Worm (Caenorhabditis elegans) whole organism, mixed stage, embryonic: ENCODE data around the gene Y82E9BR.20.

Source experiments
- M03D4.4 ChIP-seq: sonication (generic microtip); optimal IDR thresholded peaks from 2 replicates; lab custom pipeline; 2017; ENCODE audit warnings: mild to moderate bottlenecking, missing genetic modification characterization, missing compliant biosample characterization
- bed-3 ChIP-seq: fragments of 200-800 bp; sonication (Bioruptor generic); optimal IDR thresholded peaks from 3 replicates; lab custom pipeline; 2018; ENCODE audit warnings: mild to moderate bottlenecking, missing genetic modification characterization, moderate library complexity, missing compliant biosample characterization
- blmp-1 ChIP-seq: fragments of 150-350 bp; optimal IDR thresholded peaks from 2 replicates; lab custom pipeline; 2014; ENCODE audit warnings: missing biosample characterization, missing genetic modification characterization
- ceh-39 ChIP-seq: fragments of 150-350 bp; optimal IDR thresholded peaks from 2 replicates; lab custom pipeline; 2014; ENCODE audit warnings: missing biosample characterization, missing genetic modification characterization
- ceh-43 ChIP-seq: fragments of 200-800 bp; sonication (Bioruptor generic); optimal IDR thresholded peaks from 2 replicates; lab custom pipeline; 2018; ENCODE audit warnings: mild to moderate bottlenecking, missing genetic modification characterization, moderate library complexity, missing compliant biosample characterization
- ceh-83 ChIP-seq: fragments of 200-800 bp; sonication (Bioruptor generic); optimal IDR thresholded peaks from 2 replicates; lab custom pipeline; 2018; ENCODE audit warnings: mild to moderate bottlenecking, missing genetic modification characterization, missing compliant biosample characterization
- ces-1 ChIP-seq: fragments of 150-350 bp; optimal IDR thresholded peaks from 2 replicates; lab custom pipeline; 2014; ENCODE audit warnings: missing biosample characterization, missing genetic modification reagents, missing genetic modification characterization
- cnd-1 ChIP-seq: fragments of 200-800 bp; sonication (Bioruptor generic); optimal IDR thresholded peaks from 2 replicates; lab custom pipeline; 2018; ENCODE audit warnings: mild to moderate bottlenecking, missing genetic modification characterization, missing compliant biosample characterization
- drap-1 ChIP-seq: fragments of 200-800 bp; sonication (Bioruptor generic); optimal IDR thresholded peaks from 3 replicates; lab custom pipeline; 2018; ENCODE audit warnings: mild to moderate bottlenecking, missing genetic modification characterization, missing compliant biosample characterization
- elt-1 ChIP-seq: sonication (generic microtip); optimal IDR thresholded peaks from 2 replicates; lab custom pipeline; 2017; ENCODE audit warnings: missing genetic modification characterization, mild to moderate bottlenecking, missing compliant biosample characterization, antibody characterized with exemption, moderate library complexity, borderline replicate concordance; ENCODE audit not compliant: insufficient read depth
- flh-1 ChIP-seq: fragments of 200-800 bp; sonication (Bioruptor generic); optimal IDR thresholded peaks from 2 replicates; lab custom pipeline; 2018; ENCODE audit warnings: mild to moderate bottlenecking, missing genetic modification characterization, moderate library complexity, missing compliant biosample characterization
- ham-2 ChIP-seq: fragments of 200-800 bp; sonication (Bioruptor generic); optimal IDR thresholded peaks from 2 replicates; lab custom pipeline; 2018; ENCODE audit warnings: mild to moderate bottlenecking, missing genetic modification characterization, missing compliant biosample characterization
- hlh-1 ChIP-seq: fragments of 150-350 bp; optimal IDR thresholded peaks from 2 replicates; lab custom pipeline; 2014; ENCODE audit warnings: missing biosample characterization, missing genetic modification reagents, missing genetic modification characterization
- lin-13 ChIP-seq: fragments of 150-350 bp; optimal IDR thresholded peaks from 2 replicates; lab custom pipeline; 2014; ENCODE audit warnings: missing biosample characterization, missing genetic modification characterization
- lin-32 ChIP-seq: fragments of 200-800 bp; sonication (Bioruptor generic); optimal IDR thresholded peaks from 2 replicates; lab custom pipeline; 2018; ENCODE audit warnings: mild to moderate bottlenecking, missing genetic modification characterization, missing compliant biosample characterization
- lsy-2 ChIP-seq: fragments of 150-350 bp; optimal IDR thresholded peaks from 2 replicates; lab custom pipeline; 2014; ENCODE audit warnings: missing biosample characterization, missing genetic modification characterization
- mab-5 ChIP-seq: fragments of 150-350 bp; optimal IDR thresholded peaks from 2 replicates; lab custom pipeline; 2014; ENCODE audit warnings: missing biosample characterization, missing genetic modification characterization
- mep-1 ChIP-seq: fragments of 150-350 bp; optimal IDR thresholded peaks from 2 replicates; lab custom pipeline; 2017; ENCODE audit warnings: missing biosample characterization, missing genetic modification reagents, missing genetic modification characterization, inconsistent platforms
- mls-2 ChIP-seq: sonication (generic microtip); optimal IDR thresholded peaks from 2 replicates; lab custom pipeline; 2016; ENCODE audit warnings: mild to moderate bottlenecking, missing genetic modification characterization, moderate library complexity, missing compliant biosample characterization
- nhr-12 ChIP-seq: fragments of 150-350 bp; optimal IDR thresholded peaks from 2 replicates; lab custom pipeline; 2014; ENCODE audit warnings: missing biosample characterization, missing genetic modification characterization
- nhr-2 ChIP-seq: fragments of 150-350 bp; optimal IDR thresholded peaks from 2 replicates; lab custom pipeline; 2014; ENCODE audit warnings: missing biosample characterization, missing genetic modification characterization
- nhr-28 ChIP-seq: fragments of 150-350 bp; optimal IDR thresholded peaks from 2 replicates; lab custom pipeline; 2014; ENCODE audit warnings: missing biosample characterization, missing genetic modification characterization
- nhr-76 ChIP-seq: sonication (generic microtip); optimal IDR thresholded peaks from 2 replicates; lab custom pipeline; 2017; ENCODE audit warnings: missing biosample characterization, missing genetic modification characterization
- pha-4 ChIP-seq: fragments of 150-350 bp; optimal IDR thresholded peaks from 2 replicates; lab custom pipeline; 2018; ENCODE audit warnings: missing biosample characterization, missing genetic modification reagents, missing genetic modification characterization
- sem-2 ChIP-seq: fragments of 200-800 bp; sonication (Bioruptor generic); optimal IDR thresholded peaks from 2 replicates; lab custom pipeline; 2018; ENCODE audit warnings: mild to moderate bottlenecking, missing genetic modification characterization, missing compliant biosample characterization
- snpc-4 ChIP-seq: fragments of 150-350 bp; optimal IDR thresholded peaks from 2 replicates; lab custom pipeline; 2014; ENCODE audit warnings: missing biosample characterization, missing genetic modification characterization
- sptf-1 ChIP-seq: sonication (generic microtip); optimal IDR thresholded peaks from 2 replicates; lab custom pipeline; 2017; ENCODE audit warnings: mild to moderate bottlenecking, missing genetic modification characterization, moderate library complexity, missing compliant biosample characterization
- tbx-8 ChIP-seq: fragments of 200-800 bp; sonication (Bioruptor generic); optimal IDR thresholded peaks from 2 replicates; lab custom pipeline; 2018; ENCODE audit warnings: mild to moderate bottlenecking, missing genetic modification characterization, moderate library complexity, missing compliant biosample characterization
- unc-120 ChIP-seq: sonication (generic microtip); optimal IDR thresholded peaks from 2 replicates; lab custom pipeline; 2017; ENCODE audit warnings: missing genetic modification characterization, missing compliant biosample characterization; ENCODE audit not compliant: poor library complexity, severe bottlenecking
- unc-39 ChIP-seq: fragments of 150-350 bp; optimal IDR thresholded peaks from 2 replicates; lab custom pipeline; 2014; ENCODE audit warnings: missing biosample characterization, missing genetic modification characterization
- unc-62 ChIP-seq: fragments of 150-350 bp; optimal IDR thresholded peaks from 2 replicates; lab custom pipeline; 2014; ENCODE audit warnings: missing biosample characterization, missing genetic modification reagents, missing genetic modification characterization
- zip-8 ChIP-seq: fragments of 150-350 bp; optimal IDR thresholded peaks from 2 replicates; lab custom pipeline; 2014; ENCODE audit warnings: missing biosample characterization, missing genetic modification characterization
- ztf-11 ChIP-seq: fragments of 150-350 bp; optimal IDR thresholded peaks from 2 replicates; lab custom pipeline; 2014; ENCODE audit warnings: missing biosample characterization, missing genetic modification characterization

The Y82E9BR.20 gene

ce11 chrIII:1374355-1374807 lies at the start of gene Y82E9BR.20:
Gene Y82E9BR.20 (plus strand): TSS chrIII:1374405.
- TF ChIP-seq zip-8 (tag; lab: Kevin White, UChicago): no peak
- no peak for TF ChIP-seq ztf-11 (tag; lab: Kevin White, UChicago)
- TF ChIP-seq nhr-28 (tag; lab: Kevin White, UChicago): no peak
- TF ChIP-seq unc-120 (tag; lab: Kevin White, UChicago): no peak
- no peak for TF ChIP-seq flh-1
- no peak for TF ChIP-seq sem-2 (GFP tag; lab: Kevin White, UChicago)
- TF ChIP-seq snpc-4 (tag; lab: Kevin White, UChicago): no peak
- TF ChIP-seq ham-2 (GFP tag; lab: Kevin White, UChicago): no peak
- no peak for TF ChIP-seq ces-1
- TF ChIP-seq pha-4 (tag; lab: Kevin White, UChicago): no peak
- no peak for TF ChIP-seq elt-1 (tag; lab: Kevin White, UChicago)
- no peak for TF ChIP-seq mep-1 (tag; lab: Kevin White, UChicago)
- TF ChIP-seq mab-5: no peak
- no peak for TF ChIP-seq nhr-12 (tag; lab: Kevin White, UChicago)
- no peak for TF ChIP-seq lin-32 (GFP tag; lab: Kevin White, UChicago)
- no peak for TF ChIP-seq drap-1
- no peak for TF ChIP-seq nhr-2 (tag; lab: Kevin White, UChicago)
- TF ChIP-seq unc-39 (tag; lab: Kevin White, UChicago): no peak
- no peak for TF ChIP-seq unc-62 (GFP tag; lab: Kevin White, UChicago)
- no peak for TF ChIP-seq tbx-8 (GFP tag; lab: Kevin White, UChicago)

- TF ChIP-seq ces-1 (no peak), lin-13 (tag; lab: Kevin White, UChicago) (no peak), hlh-1 (tag; lab: Kevin White, UChicago) (no peak), bed-3 (no peak), nhr-28 (tag; lab: Kevin White, UChicago) (no peak), cnd-1 (no peak), nhr-12 (tag; lab: Kevin White, UChicago) (no peak), sptf-1 (no peak), pha-4 (tag; lab: Kevin White, UChicago) (no peak), blmp-1 (no peak), elt-1 (tag; lab: Kevin White, UChicago) (no peak), ceh-83 (GFP tag; lab: Kevin White, UChicago) (no peak), unc-120 (tag; lab: Kevin White, UChicago) (no peak), M03D4.4 (tag; lab: Kevin White, UChicago) (no peak), mls-2 (no peak), nhr-76 (tag; lab: Kevin White, UChicago) (no peak)
- TF ChIP-seq, all 35 proteins: peak for 0
These were observed 49.7 kb upstream of the Y82E9BR.20 start, which contains the start of gene fbxa-14 for ce11 chrIII:1324513-1324912. Gene fbxa-14 (minus strand): TSS chrIII:1324613.

ce11 chrIII:1326490-1326889 lies 47.7 kb upstream of the Y82E9BR.20 start, which contains the start of gene Y82E9BL.18:
Gene Y82E9BL.18 (plus strand): TSS chrIII:1326790.
- TF ChIP-seq ceh-39: no peak
- TF ChIP-seq snpc-4 (tag; lab: Kevin White, UChicago): no peak
- TF ChIP-seq drap-1: no peak
- no peak for TF ChIP-seq unc-62 (GFP tag; lab: Kevin White, UChicago)
- TF ChIP-seq ham-2 (GFP tag; lab: Kevin White, UChicago): no peak
- no peak for TF ChIP-seq lsy-2
- TF ChIP-seq zip-8 (tag; lab: Kevin White, UChicago): no peak
- no peak for TF ChIP-seq nhr-76 (tag; lab: Kevin White, UChicago)
- TF ChIP-seq unc-39 (tag; lab: Kevin White, UChicago): no peak
- TF ChIP-seq nhr-2 (tag; lab: Kevin White, UChicago): no peak
- no peak for TF ChIP-seq lin-32 (GFP tag; lab: Kevin White, UChicago)
- TF ChIP-seq mls-2: no peak
- TF ChIP-seq cnd-1: no peak

- TF ChIP-seq nhr-76 (tag; lab: Kevin White, UChicago) (no peak), lsy-2 (no peak), ceh-43 (GFP tag; lab: Kevin White, UChicago) (no peak), mls-2 (no peak), zip-8 (tag; lab: Kevin White, UChicago) (no peak), ztf-11 (tag; lab: Kevin White, UChicago) (no peak), hlh-1 (tag; lab: Kevin White, UChicago) (no peak), unc-39 (tag; lab: Kevin White, UChicago) (no peak), ceh-83 (GFP tag; lab: Kevin White, UChicago) (no peak), pha-4 (tag; lab: Kevin White, UChicago) (no peak), snpc-4 (tag; lab: Kevin White, UChicago) (no peak)
These were observed 42.3 kb upstream of the Y82E9BR.20 start, which contains the start of gene Y82E9BL.19 for ce11 chrIII:1331894-1332293. Gene Y82E9BL.19 (plus strand): TSS chrIII:1332016.
